Fruit fly (Drosophila melanogaster) whole organism, embryonic: Measurements from ENCODE around the gene shf.

ENCODE experiments used
- Adf1 ChIP-seq: fragments of 200-800 bp; sonication (Bioruptor generic); IDR thresholded peaks from 2 replicates; pipeline ENCODE4 v1.3.6; 2022; ENCODE audit warnings: missing biosample characterization, missing genetic modification characterization
- CG12155 ChIP-seq: fragments of 200-800 bp; sonication (Bioruptor generic); optimal IDR thresholded peaks from 3 replicates; lab custom pipeline; 2016; ENCODE audit warnings: missing biosample characterization, missing genetic modification characterization
- CG13287 ChIP-seq: fragments of 200-800 bp; sonication (Bioruptor generic); IDR thresholded peaks from 2 replicates; pipeline ENCODE4 v1.3.6; 2022; ENCODE audit warnings: missing biosample characterization, missing genetic modification characterization; ENCODE audit not compliant: partially characterized antibody
- CG13624 ChIP-seq: fragments of 200-800 bp; sonication (Bioruptor generic); optimal IDR thresholded peaks from 2 replicates; lab custom pipeline; 2016; ENCODE audit warnings: missing biosample characterization, missing genetic modification characterization
- CG14441 ChIP-seq: fragments of 200-800 bp; sonication (Bioruptor generic); IDR thresholded peaks from 2 replicates; pipeline ENCODE4 v1.3.6; 2022; ENCODE audit warnings: missing biosample characterization, missing genetic modification characterization
- CG1603 ChIP-seq: fragments of 200-800 bp; sonication (Bioruptor generic); optimal IDR thresholded peaks from 2 replicates; lab custom pipeline; 2019; ENCODE audit warnings: missing biosample characterization, mild to moderate bottlenecking, missing genetic modification characterization, moderate library complexity
- CG17359 ChIP-seq: fragments of 200-800 bp; sonication (Bioruptor generic); optimal IDR thresholded peaks from 3 replicates; lab custom pipeline; 2018; ENCODE audit warnings: missing biosample characterization, mild to moderate bottlenecking, missing genetic modification characterization, moderate library complexity
- CG2116 ChIP-seq: fragments of 200-800 bp; sonication (Bioruptor generic); optimal IDR thresholded peaks from 3 replicates; lab custom pipeline; 2018; ENCODE audit warnings: missing biosample characterization, mild to moderate bottlenecking, missing genetic modification characterization
- CG3065 ChIP-seq: fragments of 200-800 bp; sonication (Bioruptor generic); optimal IDR thresholded peaks from 2 replicates; lab custom pipeline; 2016; ENCODE audit warnings: missing biosample characterization, missing genetic modification characterization
- CG3838 ChIP-seq: fragments of 200-800 bp; sonication (Bioruptor generic); optimal IDR thresholded peaks from 3 replicates; lab custom pipeline; 2016; ENCODE audit warnings: missing biosample characterization, missing genetic modification characterization
- CG42726 ChIP-seq: fragments of 200-800 bp; sonication (Bioruptor generic); IDR thresholded peaks from 2 replicates; pipeline ENCODE4 v1.3.6; 2022; ENCODE audit warnings: missing biosample characterization, missing genetic modification characterization; ENCODE audit not compliant: partially characterized antibody
- CG4360 ChIP-seq: fragments of 200-800 bp; sonication (Bioruptor generic); IDR thresholded peaks from 2 replicates; pipeline ENCODE4 v1.3.6; 2022; ENCODE audit warnings: missing biosample characterization, missing genetic modification characterization
- CG4820 ChIP-seq: fragments of 200-800 bp; sonication (Bioruptor generic); optimal IDR thresholded peaks from 3 replicates; lab custom pipeline; 2016; ENCODE audit warnings: missing biosample characterization, missing genetic modification characterization
- CG7357 ChIP-seq: fragments of 200-800 bp; sonication (Bioruptor generic); IDR thresholded peaks from 3 replicates; pipeline ENCODE4 v1.3.6; 2022; ENCODE audit warnings: missing biosample characterization, missing genetic modification characterization
- D19B ChIP-seq: fragments of 200-800 bp; sonication (Bioruptor generic); optimal IDR thresholded peaks from 2 replicates; lab custom pipeline; 2017; ENCODE audit warnings: missing biosample characterization, mild to moderate bottlenecking, missing genetic modification characterization
- Doc3 ChIP-seq: fragments of 200-800 bp; sonication (Bioruptor generic); IDR thresholded peaks from 3 replicates; pipeline ENCODE4 v1.3.6; 2022; ENCODE audit warnings: missing biosample characterization, missing genetic modification characterization; ENCODE audit not compliant: partially characterized antibody
- Eip74EF ChIP-seq, 2 experiments: fragments of 200-800 bp in 1 of 2; fragments of >200 bp in 1 of 2; sonication (Bioruptor generic) in 1 of 2; optimal IDR thresholded peaks; 2 replicates each; lab custom pipeline; 2017 to 2019; ENCODE audit warnings: missing biosample characterization in 2 of 2, missing genetic modification characterization in 2 of 2, mild to moderate bottlenecking in 1 of 2, moderate library complexity in 1 of 2
- Ets65A ChIP-seq: fragments of 200-800 bp; sonication (Bioruptor generic); peaks from one replicate; lab custom pipeline; 2016; ENCODE audit warnings: missing biosample characterization, missing genetic modification characterization
- Fer2 ChIP-seq: fragments of 200-800 bp; sonication (Bioruptor generic); optimal IDR thresholded peaks from 2 replicates; lab custom pipeline; 2018; ENCODE audit warnings: missing biosample characterization, mild to moderate bottlenecking, missing genetic modification characterization, moderate library complexity
- Gug ChIP-seq: fragments of 200-800 bp; sonication (Bioruptor generic); IDR thresholded peaks from 4 replicates; pipeline ENCODE4 v1.3.6; 2022; ENCODE audit warnings: missing biosample characterization, missing genetic modification characterization
- HLH54F ChIP-seq: fragments of 200-800 bp; sonication (Bioruptor generic); optimal IDR thresholded peaks from 3 replicates; lab custom pipeline; 2016; ENCODE audit warnings: missing biosample characterization, missing genetic modification characterization
- Hand ChIP-seq: fragments of 200-800 bp; sonication (Bioruptor generic); optimal IDR thresholded peaks from 2 replicates; lab custom pipeline; 2017; ENCODE audit warnings: mild to moderate bottlenecking, missing biosample characterization, missing genetic modification reagents, missing genetic modification characterization
- Trl ChIP-seq, 3 experiments: fragments of >200 bp in 2 of 3; fragments of 200-800 bp in 1 of 3; sonication (Bioruptor generic) in 1 of 3; optimal IDR thresholded peaks; 2 replicates in 1 of 3; 3 replicates in 2 of 3; lab custom pipeline; 2016 to 2017; ENCODE audit warnings: missing biosample characterization in 1 of 3, missing genetic modification characterization in 1 of 3
- abd-A ChIP-seq: fragments of 200-800 bp; sonication (Bioruptor generic); optimal IDR thresholded peaks from 3 replicates; lab custom pipeline; 2019; ENCODE audit warnings: missing biosample characterization, mild to moderate bottlenecking, missing genetic modification characterization, moderate library complexity
- bowl ChIP-seq: fragments of 200-800 bp; sonication (Bioruptor generic); IDR thresholded peaks from 2 replicates; pipeline ENCODE4 v1.3.6; 2022; ENCODE audit warnings: missing biosample characterization, missing genetic modification characterization
- cg ChIP-seq: fragments of 200-800 bp; sonication (Bioruptor generic); optimal IDR thresholded peaks from 3 replicates; lab custom pipeline; 2019; ENCODE audit warnings: missing biosample characterization, mild to moderate bottlenecking, missing genetic modification characterization, moderate library complexity
- chinmo ChIP-seq: fragments of 200-800 bp; sonication (Bioruptor generic); IDR thresholded peaks from 4 replicates; pipeline ENCODE4 v1.3.6; 2022; ENCODE audit warnings: missing biosample characterization, missing genetic modification characterization; ENCODE audit not compliant: partially characterized antibody
- crc ChIP-seq: fragments of 200-800 bp; sonication (Bioruptor generic); optimal IDR thresholded peaks from 2 replicates; lab custom pipeline; 2016; ENCODE audit warnings: missing biosample characterization, missing genetic modification characterization
- cwo ChIP-seq: fragments of 200-800 bp; sonication (Bioruptor generic); optimal IDR thresholded peaks from 3 replicates; lab custom pipeline; 2017; ENCODE audit warnings: missing biosample characterization, missing genetic modification characterization, mild to moderate bottlenecking, moderate library complexity, missing genetic modification reagents
- danr ChIP-seq: fragments of 200-800 bp; sonication (Bioruptor generic); IDR thresholded peaks from 2 replicates; pipeline ENCODE4 v1.3.6; 2022; ENCODE audit warnings: missing biosample characterization, missing genetic modification characterization
- dimm ChIP-seq: fragments of 200-800 bp; sonication (Bioruptor generic); IDR thresholded peaks from 2 replicates; pipeline ENCODE4 v1.3.6; 2022; ENCODE audit warnings: missing biosample characterization, missing genetic modification characterization
- lbe ChIP-seq: fragments of 200-800 bp; sonication (Bioruptor generic); optimal IDR thresholded peaks from 2 replicates; lab custom pipeline; 2016; ENCODE audit warnings: missing biosample characterization, mild to moderate bottlenecking, missing genetic modification characterization
- mld ChIP-seq: fragments of 200-800 bp; sonication (Bioruptor generic); IDR thresholded peaks from 3 replicates; pipeline ENCODE4 v1.3.6; 2022; ENCODE audit warnings: missing biosample characterization, missing genetic modification characterization; ENCODE audit not compliant: partially characterized antibody
- nerfin-2 ChIP-seq: fragments of 200-800 bp; sonication (Bioruptor generic); IDR thresholded peaks from 2 replicates; pipeline ENCODE4 v1.3.6; 2022; ENCODE audit warnings: missing biosample characterization, missing genetic modification characterization; ENCODE audit not compliant: partially characterized antibody
- oc ChIP-seq: fragments of 200-800 bp; sonication (Bioruptor generic); optimal IDR thresholded peaks from 2 replicates; lab custom pipeline; 2018; ENCODE audit warnings: missing biosample characterization, mild to moderate bottlenecking, missing genetic modification characterization, moderate library complexity
- phol ChIP-seq: fragments of 200-800 bp; sonication (Bioruptor generic); optimal IDR thresholded peaks from 3 replicates; lab custom pipeline; 2018; ENCODE audit warnings: missing biosample characterization, mild to moderate bottlenecking, missing genetic modification characterization, moderate library complexity
- pzg ChIP-seq: fragments of 200-800 bp; sonication (Bioruptor generic); optimal IDR thresholded peaks from 3 replicates; lab custom pipeline; 2018; ENCODE audit warnings: missing biosample characterization, mild to moderate bottlenecking, missing genetic modification characterization, moderate library complexity
- sens-2 ChIP-seq: fragments of 200-800 bp; sonication (Bioruptor generic); IDR thresholded peaks from 2 replicates; pipeline ENCODE4 v1.3.6; 2022; ENCODE audit warnings: missing biosample characterization, missing genetic modification characterization
- tna ChIP-seq: fragments of 200-800 bp; sonication (Bioruptor generic); IDR thresholded peaks from 2 replicates; pipeline ENCODE4 v1.3.6; 2022; ENCODE audit warnings: missing biosample characterization, missing genetic modification characterization; ENCODE audit not compliant: partially characterized antibody
- unc-4 ChIP-seq: fragments of 200-800 bp; sonication (Bioruptor generic); IDR thresholded peaks from 2 replicates; pipeline ENCODE4 v1.3.6; 2022; ENCODE audit warnings: missing biosample characterization, missing genetic modification characterization; ENCODE audit not compliant: partially characterized antibody
- usp ChIP-seq: fragments of >200 bp; optimal IDR thresholded peaks from 2 replicates; lab custom pipeline; 2017; ENCODE audit warnings: missing biosample characterization, missing genetic modification characterization

shf gene

dm6 chrX:6756175-6756718, 23.2 kb downstream of the shf start, which contains the start of gene sov (continued):
- TF ChIP-seq Doc3 (peak; percentile 94), tna (GFP tag; lab: Robert Waterston, UW) (peak; percentile 63), danr (GFP tag; lab: Robert Waterston, UW) (no peak), bowl (GFP tag; lab: Robert Waterston, UW) (no peak), Gug (no peak), Ets65A (no peak), pzg (GFP tag; lab: Kevin White, UChicago) (peak; percentile 44), CG42726 (peak; percentile 56; the same call in 1 of the 2 replicates), CG1603 (tag; lab: Kevin White, UChicago) (no peak), CG4360 (GFP tag; lab: Robert Waterston, UW) (peak; percentile 57; the same call in 1 of the 2 replicates), cg (peak; percentile 70), usp (GFP tag; lab: Kevin White, UChicago) (no peak), sens-2 (GFP tag; lab: Robert Waterston, UW) (no peak), mld (GFP tag; lab: Robert Waterston, UW) (peak; percentile 67; the same call in 1 of the 3 replicates), unc-4 (GFP tag; lab: Robert Waterston, UW) (peak; percentile 88), crc (GFP tag; lab: Kevin White, UChicago) (no peak), CG3065 (GFP tag; lab: Kevin White, UChicago) (no peak), CG13624 (peak; percentile 59), lbe (GFP tag; lab: Kevin White, UChicago) (no peak), CG12155 (GFP tag; lab: Kevin White, UChicago) (peak; percentile 6), CG13287 (GFP tag; lab: Robert Waterston, UW) (peak; percentile 91), Fer2 (tag; lab: Kevin White, UChicago) (no peak), phol (tag; lab: Kevin White, UChicago) (peak; percentile 34)
- TF ChIP-seq, all 482 proteins: peak for 93

- TF ChIP-seq nerfin-2 (no peak), Hand (GFP tag; lab: Kevin White, UChicago) (no peak), Eip74EF (GFP tag; optimal IDR thresholded peaks at IDR 0.05; lab: Kevin White, UChicago) (peak in 1 of 2 experiments; percentile 75), dimm (GFP tag; lab: Robert Waterston, UW) (no peak), cwo (peak; percentile 48), chinmo (GFP tag; lab: Robert Waterston, UW) (0 out of 4 replicates have a peak, but pooled peaks have one; percentile 43), abd-A (peak; percentile 45), HLH54F (GFP tag; lab: Kevin White, UChicago) (no peak), oc (tag; lab: Kevin White, UChicago) (peak; percentile 85), CG17359 (tag; lab: Kevin White, UChicago) (no peak), CG3838 (GFP tag; lab: Kevin White, UChicago) (no peak), Gug (no peak)
Observed at dm6 chrX:6751964-6752363, 27.5 kb downstream of the shf start.

- TF ChIP-seq CG4820 (no peak), CG2116 (no peak), Trl (optimal IDR thresholded peaks at IDR 0.05; lab: Kevin White, UChicago) (peak in 1 of 2 experiments; percentile 11), Trl (GFP tag; optimal IDR thresholded peaks at IDR 0.05; lab: Kevin White, UChicago) (no peak), CG14441 (GFP tag; lab: Robert Waterston, UW) (0 out of 2 replicates have a peak, but pooled peaks have one; percentile 8), Adf1 (GFP tag; lab: Robert Waterston, UW) (peak; percentile 60), D19B (GFP tag; lab: Kevin White, UChicago) (no peak), CG7357 (GFP tag; lab: Robert Waterston, UW) (no peak)
Observed at dm6 chrX:6747244-6747643, 32.2 kb downstream of the shf start, which contains the start of gene CG14439. CG14439 (plus strand) TSS chrX:6747544.
